Worm (Caenorhabditis elegans) whole organism, mixed stage, embryonic: Measurements from ENCODE around the gene F59B2.12.

Experiments
- M03D4.4 ChIP-seq: sonication (generic microtip); optimal IDR thresholded peaks from 2 replicates; lab custom pipeline; 2017; ENCODE audit warnings: mild to moderate bottlenecking, missing genetic modification characterization, missing compliant biosample characterization
- ceh-43 ChIP-seq: fragments of 200-800 bp; sonication (Bioruptor generic); optimal IDR thresholded peaks from 2 replicates; lab custom pipeline; 2018; ENCODE audit warnings: mild to moderate bottlenecking, missing genetic modification characterization, moderate library complexity, missing compliant biosample characterization
- ces-1 ChIP-seq: fragments of 150-350 bp; optimal IDR thresholded peaks from 2 replicates; lab custom pipeline; 2014; ENCODE audit warnings: missing biosample characterization, missing genetic modification reagents, missing genetic modification characterization
- elt-3 ChIP-seq: fragments of 150-350 bp; optimal IDR thresholded peaks from 2 replicates; lab custom pipeline; 2014; ENCODE audit warnings: missing biosample characterization, missing genetic modification characterization
- ham-2 ChIP-seq: fragments of 200-800 bp; sonication (Bioruptor generic); optimal IDR thresholded peaks from 2 replicates; lab custom pipeline; 2018; ENCODE audit warnings: mild to moderate bottlenecking, missing genetic modification characterization, missing compliant biosample characterization
- lin-13 ChIP-seq: fragments of 150-350 bp; optimal IDR thresholded peaks from 2 replicates; lab custom pipeline; 2014; ENCODE audit warnings: missing biosample characterization, missing genetic modification characterization
- nhr-237 ChIP-seq: fragments of 150-350 bp; optimal IDR thresholded peaks from 2 replicates; lab custom pipeline; 2014; ENCODE audit warnings: missing biosample characterization, missing genetic modification characterization
- nhr-28 ChIP-seq: fragments of 150-350 bp; optimal IDR thresholded peaks from 2 replicates; lab custom pipeline; 2014; ENCODE audit warnings: missing biosample characterization, missing genetic modification characterization
- nhr-76 ChIP-seq: sonication (generic microtip); optimal IDR thresholded peaks from 2 replicates; lab custom pipeline; 2017; ENCODE audit warnings: missing biosample characterization, missing genetic modification characterization
- pha-4 ChIP-seq: fragments of 150-350 bp; optimal IDR thresholded peaks from 2 replicates; lab custom pipeline; 2018; ENCODE audit warnings: missing biosample characterization, missing genetic modification reagents, missing genetic modification characterization
- sem-2 ChIP-seq: fragments of 200-800 bp; sonication (Bioruptor generic); optimal IDR thresholded peaks from 2 replicates; lab custom pipeline; 2018; ENCODE audit warnings: mild to moderate bottlenecking, missing genetic modification characterization, missing compliant biosample characterization
- snpc-4 ChIP-seq: fragments of 150-350 bp; optimal IDR thresholded peaks from 2 replicates; lab custom pipeline; 2014; ENCODE audit warnings: missing biosample characterization, missing genetic modification characterization
- unc-62 ChIP-seq: fragments of 150-350 bp; optimal IDR thresholded peaks from 2 replicates; lab custom pipeline; 2014; ENCODE audit warnings: missing biosample characterization, missing genetic modification reagents, missing genetic modification characterization
- ztf-11 ChIP-seq: fragments of 150-350 bp; optimal IDR thresholded peaks from 2 replicates; lab custom pipeline; 2014; ENCODE audit warnings: missing biosample characterization, missing genetic modification characterization

DNA sequence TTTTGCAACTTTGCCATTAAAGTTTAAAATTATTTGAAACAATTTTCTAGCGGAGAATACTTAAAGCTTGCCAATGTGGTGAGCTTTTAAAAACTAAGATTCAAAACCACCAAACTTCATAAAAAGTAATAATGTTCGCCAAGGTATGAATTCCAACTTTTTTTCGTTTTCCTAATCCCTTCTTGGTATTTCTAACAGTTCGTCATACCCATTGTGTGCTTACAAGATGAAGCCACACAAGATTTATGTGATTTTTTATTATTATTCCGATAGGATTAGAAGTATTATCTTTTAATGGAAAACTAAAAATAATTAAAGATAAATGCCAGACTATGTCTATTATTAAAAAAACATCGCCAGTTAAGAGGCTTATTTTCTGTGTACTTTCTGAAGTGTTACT is 29.3 kb upstream of the F59B2.12 start:
- no peak for TF ChIP-seq ces-1
- TF ChIP-seq lin-13 (tag; lab: Kevin White, UChicago), result no peak
- TF ChIP-seq snpc-4 (tag; lab: Kevin White, UChicago), result no peak
- no peak for TF ChIP-seq nhr-28
- no peak for TF ChIP-seq nhr-76 (tag; lab: Kevin White, UChicago)
- no peak for TF ChIP-seq nhr-237
- TF ChIP-seq pha-4, result no peak
- no peak for TF ChIP-seq ham-2 (GFP tag; lab: Kevin White, UChicago)
- no peak for TF ChIP-seq sem-2 (GFP tag; lab: Kevin White, UChicago)
- TF ChIP-seq unc-62 (GFP tag; lab: Kevin White, UChicago), result no peak
- no peak for TF ChIP-seq M03D4.4 (tag; lab: Kevin White, UChicago)
- no peak for TF ChIP-seq ztf-11 (tag; lab: Kevin White, UChicago)
- no peak for TF ChIP-seq ceh-43 (GFP tag; lab: Kevin White, UChicago)
- no peak for TF ChIP-seq elt-3
